Fruit fly (Drosophila melanogaster) whole organism, embryonic: ENCODE data around the gene mRpL27.
A peak's percentile ranks its signal among the peaks of the same experiment; 100 is the strongest.

Source experiments
- CG10366 ChIP-seq: fragments of 200-800 bp; sonication (Bioruptor generic); IDR thresholded peaks from 2 replicates; pipeline ENCODE4 v1.3.6; 2022; ENCODE audit warnings: missing biosample characterization, missing genetic modification characterization
- CG11723 ChIP-seq: fragments of 200-800 bp; sonication (Bioruptor generic); optimal IDR thresholded peaks from 2 replicates; lab custom pipeline; 2017; ENCODE audit warnings: missing biosample characterization, mild to moderate bottlenecking, missing genetic modification characterization
- CG12942 ChIP-seq: fragments of 200-800 bp; sonication (Bioruptor generic); optimal IDR thresholded peaks from 3 replicates; lab custom pipeline; 2016; ENCODE audit warnings: missing biosample characterization, missing genetic modification characterization
- CG13287 ChIP-seq: fragments of 200-800 bp; sonication (Bioruptor generic); IDR thresholded peaks from 2 replicates; pipeline ENCODE4 v1.3.6; 2022; ENCODE audit warnings: missing biosample characterization, missing genetic modification characterization; ENCODE audit not compliant: partially characterized antibody
- CG14710 ChIP-seq: fragments of 200-800 bp; sonication (Bioruptor generic); optimal IDR thresholded peaks from 3 replicates; lab custom pipeline; 2019; ENCODE audit warnings: missing biosample characterization, mild to moderate bottlenecking, missing genetic modification characterization, moderate library complexity
- CG14965 ChIP-seq: fragments of 200-800 bp; sonication (Bioruptor generic); optimal IDR thresholded peaks from 2 replicates; lab custom pipeline; 2016; ENCODE audit warnings: missing biosample characterization, missing genetic modification characterization, borderline replicate concordance
- CG15073 ChIP-seq: fragments of 200-800 bp; sonication (Bioruptor generic); optimal IDR thresholded peaks from 2 replicates; lab custom pipeline; 2016; ENCODE audit warnings: missing biosample characterization, missing genetic modification characterization
- CG1529 ChIP-seq: fragments of 200-800 bp; sonication (Bioruptor generic); optimal IDR thresholded peaks from 3 replicates; lab custom pipeline; 2018; ENCODE audit warnings: missing biosample characterization, missing genetic modification characterization
- CG15479 ChIP-seq: fragments of 200-800 bp; sonication (Bioruptor generic); optimal IDR thresholded peaks from 3 replicates; lab custom pipeline; 2019; ENCODE audit warnings: missing biosample characterization, mild to moderate bottlenecking, missing genetic modification characterization, moderate library complexity
- CG17385 ChIP-seq: fragments of 200-800 bp; sonication (Bioruptor generic); optimal IDR thresholded peaks from 3 replicates; lab custom pipeline; 2018; ENCODE audit warnings: missing biosample characterization, mild to moderate bottlenecking, missing genetic modification characterization
- CG18262 ChIP-seq: fragments of 200-800 bp; optimal IDR thresholded peaks from 3 replicates; lab custom pipeline; 2019; ENCODE audit warnings: missing biosample characterization, mild to moderate bottlenecking, missing genetic modification characterization, moderate library complexity
- CG18764 ChIP-seq: fragments of 200-800 bp; sonication (Bioruptor generic); optimal IDR thresholded peaks from 3 replicates; lab custom pipeline; 2016; ENCODE audit warnings: missing biosample characterization, missing genetic modification characterization
- CG2116 ChIP-seq: fragments of 200-800 bp; sonication (Bioruptor generic); optimal IDR thresholded peaks from 3 replicates; lab custom pipeline; 2018; ENCODE audit warnings: missing biosample characterization, mild to moderate bottlenecking, missing genetic modification characterization
- CG31365 ChIP-seq: fragments of 200-800 bp; sonication (Bioruptor generic); optimal IDR thresholded peaks from 2 replicates; lab custom pipeline; 2018; ENCODE audit warnings: missing biosample characterization, mild to moderate bottlenecking, missing genetic modification characterization
- CG32532 ChIP-seq: fragments of 200-800 bp; sonication (Bioruptor generic); IDR thresholded peaks from 2 replicates; pipeline ENCODE4 v1.3.6; 2022; ENCODE audit warnings: missing biosample characterization, missing genetic modification characterization
- CG3838 ChIP-seq: fragments of 200-800 bp; sonication (Bioruptor generic); optimal IDR thresholded peaks from 3 replicates; lab custom pipeline; 2016; ENCODE audit warnings: missing biosample characterization, missing genetic modification characterization
- CG7839 ChIP-seq: fragments of 200-800 bp; sonication (Bioruptor generic); optimal IDR thresholded peaks from 3 replicates; lab custom pipeline; 2018; ENCODE audit warnings: missing biosample characterization, mild to moderate bottlenecking, missing genetic modification characterization, moderate library complexity
- CG7987 ChIP-seq: fragments of 200-800 bp; sonication (Bioruptor generic); optimal IDR thresholded peaks from 2 replicates; lab custom pipeline; 2018; ENCODE audit warnings: missing biosample characterization, mild to moderate bottlenecking, missing genetic modification characterization, moderate library complexity
- CG9437 ChIP-seq: fragments of 200-800 bp; sonication (Bioruptor generic); optimal IDR thresholded peaks from 2 replicates; lab custom pipeline; 2018; ENCODE audit warnings: missing biosample characterization, mild to moderate bottlenecking, missing genetic modification characterization
- CG9609 ChIP-seq: fragments of 200-800 bp; sonication (Bioruptor generic); optimal IDR thresholded peaks from 3 replicates; lab custom pipeline; 2016; ENCODE audit warnings: missing biosample characterization, missing genetic modification characterization
- CHES-1-like ChIP-seq: fragments of 200-800 bp; sonication (Bioruptor generic); optimal IDR thresholded peaks from 2 replicates; lab custom pipeline; 2016; ENCODE audit warnings: missing biosample characterization, missing genetic modification characterization
- CrebB ChIP-seq: fragments of 200-800 bp; sonication (Bioruptor generic); optimal IDR thresholded peaks from 3 replicates; lab custom pipeline; 2018; ENCODE audit warnings: missing biosample characterization, mild to moderate bottlenecking, missing genetic modification characterization
- Eip74EF ChIP-seq, 2 experiments: fragments of 200-800 bp in 1 of 2; fragments of >200 bp in 1 of 2; sonication (Bioruptor generic) in 1 of 2; optimal IDR thresholded peaks; 2 replicates each; lab custom pipeline; 2017 to 2019; ENCODE audit warnings: missing biosample characterization in 2 of 2, missing genetic modification characterization in 2 of 2, mild to moderate bottlenecking in 1 of 2, moderate library complexity in 1 of 2
- Elba2 ChIP-seq: fragments of 200-800 bp; sonication (Bioruptor generic); optimal IDR thresholded peaks from 3 replicates; lab custom pipeline; 2016; ENCODE audit warnings: missing biosample characterization, missing genetic modification characterization
- H2.0 ChIP-seq: fragments of 200-800 bp; sonication (Bioruptor generic); IDR thresholded peaks from 2 replicates; pipeline ENCODE4 v1.3.6; 2022; ENCODE audit warnings: missing biosample characterization, missing genetic modification characterization
- MESR4 ChIP-seq: fragments of 200-800 bp; sonication (Bioruptor generic); optimal IDR thresholded peaks from 2 replicates; lab custom pipeline; 2018; ENCODE audit warnings: missing biosample characterization, mild to moderate bottlenecking, missing genetic modification characterization, moderate library complexity
- NC2β ChIP-seq: fragments of 200-800 bp; sonication (Bioruptor generic); optimal IDR thresholded peaks from 2 replicates; lab custom pipeline; 2016; ENCODE audit warnings: missing biosample characterization, missing genetic modification characterization
- Nf-YC ChIP-seq: fragments of 200-800 bp; optimal IDR thresholded peaks from 3 replicates; lab custom pipeline; 2019; ENCODE audit warnings: missing biosample characterization, mild to moderate bottlenecking, missing genetic modification characterization, moderate library complexity
- Sry-δ ChIP-seq: fragments of 200-800 bp; sonication (Bioruptor generic); optimal IDR thresholded peaks from 2 replicates; lab custom pipeline; 2016; ENCODE audit warnings: missing biosample characterization, missing genetic modification characterization
- bowl ChIP-seq: fragments of 200-800 bp; sonication (Bioruptor generic); IDR thresholded peaks from 2 replicates; pipeline ENCODE4 v1.3.6; 2022; ENCODE audit warnings: missing biosample characterization, missing genetic modification characterization
- caup ChIP-seq: fragments of 200-800 bp; sonication (Bioruptor generic); optimal IDR thresholded peaks from 3 replicates; lab custom pipeline; 2017; ENCODE audit warnings: missing biosample characterization, mild to moderate bottlenecking, missing genetic modification characterization, moderate library complexity; ENCODE audit not compliant: severe bottlenecking
- dati ChIP-seq: fragments of 200-800 bp; sonication (Bioruptor generic); IDR thresholded peaks from 2 replicates; pipeline ENCODE4 v1.3.6; 2022; ENCODE audit warnings: missing biosample characterization, missing genetic modification characterization
- emc ChIP-seq: fragments of 200-800 bp; sonication (Bioruptor generic); optimal IDR thresholded peaks from 2 replicates; lab custom pipeline; 2016; ENCODE audit warnings: missing biosample characterization, missing genetic modification characterization
- gcm ChIP-seq: fragments of 200-800 bp; sonication (Bioruptor generic); optimal IDR thresholded peaks from 2 replicates; lab custom pipeline; 2019; ENCODE audit warnings: missing biosample characterization, mild to moderate bottlenecking, missing genetic modification characterization, moderate library complexity
- grau ChIP-seq: fragments of 200-800 bp; optimal IDR thresholded peaks from 3 replicates; lab custom pipeline; 2019; ENCODE audit warnings: missing biosample characterization, mild to moderate bottlenecking, missing genetic modification characterization, moderate library complexity
- jigr1 ChIP-seq: fragments of 200-800 bp; sonication (Bioruptor generic); IDR thresholded peaks from 3 replicates; pipeline ENCODE4 v1.3.6; 2022; ENCODE audit warnings: missing biosample characterization, missing genetic modification characterization
- jumu ChIP-seq: fragments of 200-800 bp; sonication (Bioruptor generic); optimal IDR thresholded peaks from 3 replicates; lab custom pipeline; 2016; ENCODE audit warnings: missing biosample characterization, missing genetic modification characterization
- lov ChIP-seq, 2 experiments: fragments of 200-800 bp in 1 of 2; fragments of >200 bp in 1 of 2; sonication (Bioruptor generic) in 1 of 2; IDR thresholded peaks in 1 of 2; optimal IDR thresholded peaks in 1 of 2; 2 replicates in 1 of 2; 3 replicates in 1 of 2; pipeline versions ENCODE4 v1.3.6 to Lab custom; 2017 to 2022; ENCODE audit warnings: missing biosample characterization in 1 of 2, missing genetic modification characterization in 1 of 2
- mld ChIP-seq: fragments of 200-800 bp; sonication (Bioruptor generic); IDR thresholded peaks from 3 replicates; pipeline ENCODE4 v1.3.6; 2022; ENCODE audit warnings: missing biosample characterization, missing genetic modification characterization; ENCODE audit not compliant: partially characterized antibody
- pzg ChIP-seq: fragments of 200-800 bp; sonication (Bioruptor generic); optimal IDR thresholded peaks from 3 replicates; lab custom pipeline; 2018; ENCODE audit warnings: missing biosample characterization, mild to moderate bottlenecking, missing genetic modification characterization, moderate library complexity
- repo ChIP-seq: fragments of 200-800 bp; sonication (Bioruptor generic); optimal IDR thresholded peaks from 2 replicates; lab custom pipeline; 2016; ENCODE audit warnings: missing biosample characterization, missing genetic modification characterization
- sc ChIP-seq, 3 experiments: fragments of >200 bp in 2 of 3; fragments of 200-800 bp in 1 of 3; sonication (Bioruptor generic) in 1 of 3; optimal IDR thresholded peaks; 2 replicates in 2 of 3; 3 replicates in 1 of 3; lab custom pipeline; 2017; ENCODE audit warnings: mild to moderate bottlenecking in 1 of 3, missing biosample characterization in 1 of 3, missing genetic modification characterization in 1 of 3, missing genetic modification reagents in 1 of 3
- sens-2 ChIP-seq: fragments of 200-800 bp; sonication (Bioruptor generic); IDR thresholded peaks from 2 replicates; pipeline ENCODE4 v1.3.6; 2022; ENCODE audit warnings: missing biosample characterization, missing genetic modification characterization
- slou ChIP-seq: fragments of 200-800 bp; sonication (Bioruptor generic); optimal IDR thresholded peaks from 3 replicates; lab custom pipeline; 2016; ENCODE audit warnings: missing biosample characterization, missing genetic modification characterization
- slp2 ChIP-seq: fragments of 200-800 bp; sonication (Bioruptor generic); optimal IDR thresholded peaks from 2 replicates; lab custom pipeline; 2016; ENCODE audit warnings: missing biosample characterization, missing genetic modification characterization
- sr ChIP-seq: fragments of 200-800 bp; sonication (Bioruptor generic); IDR thresholded peaks from 3 replicates; pipeline ENCODE4 v1.3.6; 2022; ENCODE audit warnings: missing biosample characterization, missing genetic modification characterization
- twi ChIP-seq: fragments of 200-800 bp; optimal IDR thresholded peaks from 2 replicates; lab custom pipeline; 2019; ENCODE audit warnings: missing biosample characterization, mild to moderate bottlenecking, missing genetic modification characterization, moderate library complexity
- usp ChIP-seq: fragments of >200 bp; optimal IDR thresholded peaks from 2 replicates; lab custom pipeline; 2017; ENCODE audit warnings: missing biosample characterization, missing genetic modification characterization

mRpL27 gene

dm6 chr2L:4440881-4441737, 18.3 kb downstream of the mRpL27 start, which contains the start of gene CG15431 (continued):
- TF ChIP-seq CG14710 (tag; lab: Kevin White, UChicago) (no peak), jigr1 (GFP tag; lab: Robert Waterston, UW) (no peak), emc (GFP tag; lab: Kevin White, UChicago) (no peak), CG2116 (GFP tag; lab: Kevin White, UChicago) (peak; percentile 13), CG32532 (GFP tag; lab: Robert Waterston, UW) (peak; percentile 76), NC2β (GFP tag; lab: Kevin White, UChicago) (no peak), CHES-1-like (no peak), jumu (GFP tag; lab: Kevin White, UChicago) (no peak), Elba2 (GFP tag; lab: Kevin White, UChicago) (no peak), CG14965 (no peak), slp2 (GFP tag; lab: Kevin White, UChicago) (peak; percentile 13), dati (GFP tag; lab: Robert Waterston, UW) (no peak), CG1529 (GFP tag; lab: Kevin White, UChicago) (no peak), CG9437 (GFP tag; lab: Kevin White, UChicago) (no peak), CG11723 (GFP tag; lab: Kevin White, UChicago) (peak; percentile 53), Eip74EF (GFP tag; optimal IDR thresholded peaks at IDR 0.05; lab: Kevin White, UChicago) (peak in 1 of 2 experiments; percentile 53), CG17385 (GFP tag; lab: Kevin White, UChicago) (peak; percentile 31), H2.0 (GFP tag; lab: Robert Waterston, UW) (peak; percentile 57), CG12942 (GFP tag; lab: Kevin White, UChicago) (peak; percentile 33), CG9609 (GFP tag; lab: Kevin White, UChicago) (no peak), sr (peak; percentile 94), twi (tag; lab: Kevin White, UChicago) (no peak), Nf-YC (peak; percentile 1), CG15479 (GFP tag; lab: Kevin White, UChicago) (no peak), repo (no peak), sens-2 (GFP tag; lab: Robert Waterston, UW) (no peak), lov (optimal IDR thresholded peaks at IDR 0.05; lab: Kevin White, UChicago) (no peak), lov (GFP tag; IDR thresholded peaks at IDR 0.05; lab: Robert Waterston, UW) (no peak), CrebB (tag; lab: Kevin White, UChicago) (no peak), mld (GFP tag; lab: Robert Waterston, UW) (no peak), usp (GFP tag; lab: Kevin White, UChicago) (no peak), caup (GFP tag; lab: Kevin White, UChicago) (peak; percentile 70), CG13287 (GFP tag; lab: Robert Waterston, UW) (0 out of 2 replicates have a peak, but pooled peaks have one; percentile 15), CG7839 (tag; lab: Kevin White, UChicago) (peak; percentile 61), CG18764 (GFP tag; lab: Kevin White, UChicago) (peak; percentile 17), bowl (GFP tag; lab: Robert Waterston, UW) (no peak), gcm (GFP tag; lab: Kevin White, UChicago) (no peak), slou (GFP tag; lab: Kevin White, UChicago) (no peak), CG3838 (GFP tag; lab: Kevin White, UChicago) (no peak), pzg (GFP tag; lab: Kevin White, UChicago) (no peak), grau (tag; lab: Kevin White, UChicago) (peak; percentile 61), CG7987 (no peak), CG31365 (no peak), CG15073 (GFP tag; lab: Kevin White, UChicago) (no peak), CG10366 (GFP tag; lab: Robert Waterston, UW) (peak; percentile 62), CG18262 (no peak), Sry-δ (GFP tag; lab: Kevin White, UChicago) (no peak), MESR4 (GFP tag; lab: Kevin White, UChicago) (no peak), sc (optimal IDR thresholded peaks at IDR 0.05; lab: Kevin White, UChicago) (no peak), sc (GFP tag; optimal IDR thresholded peaks at IDR 0.05; lab: Kevin White, UChicago) (no peak)
